Fruit fly (Drosophila melanogaster): ENCODE data around the gene ND-15.

ND-15 gene

dm6 chr2L:72752-73435, 41.6 kb upstream of the ND-15 start (continued):
- TF ChIP-seq sqz (GFP tag; optimal IDR thresholded peaks at IDR 0.05): no peak
- no peak for TF ChIP-seq CG2129 (GFP tag; IDR thresholded peaks at IDR 0.05; ENCODE audit: partially characterized antibody)
- TF ChIP-seq CG10274 (GFP tag; optimal IDR thresholded peaks at IDR 0.05): no peak
- TF ChIP-seq chif (GFP tag; optimal IDR thresholded peaks at IDR 0.05): peak in 1 of 2 experiments; percentile 41
- peak; percentile 83 for TF ChIP-seq Dbx (GFP tag; IDR thresholded peaks at IDR 0.05)
- peak; percentile 42 for TF ChIP-seq bab2 (GFP tag; optimal IDR thresholded peaks at IDR 0.05)
- TF ChIP-seq Abd-B (GFP tag; optimal IDR thresholded peaks at IDR 0.05): no peak
- TF ChIP-seq CG11247 (GFP tag; IDR thresholded peaks at IDR 0.05): peak; percentile 76
- peak; percentile 24 for TF ChIP-seq Asciz (GFP tag; optimal IDR thresholded peaks at IDR 0.05)
- TF ChIP-seq stwl (tag; optimal IDR thresholded peaks at IDR 0.05): peak; percentile 2
- TF ChIP-seq row (GFP tag; IDR thresholded peaks at IDR 0.05): no peak; the same call in 2 of the 3 replicates
- peak; percentile 67 for TF ChIP-seq CG12769 (tag; optimal IDR thresholded peaks at IDR 0.05)
- no peak for TF ChIP-seq ac (GFP tag; optimal IDR thresholded peaks at IDR 0.05)
- no peak for TF ChIP-seq corto (GFP tag; optimal IDR thresholded peaks at IDR 0.05)
- TF ChIP-seq CG7271 (tag; optimal IDR thresholded peaks at IDR 0.05): no peak
- peak; percentile 90; the same call in 3 of the 4 replicates for TF ChIP-seq chinmo (GFP tag; IDR thresholded peaks at IDR 0.05; ENCODE audit: partially characterized antibody)
- no peak for TF ChIP-seq nom (GFP tag; optimal IDR thresholded peaks at IDR 0.05)
- no peak for TF ChIP-seq CG17385 (GFP tag; optimal IDR thresholded peaks at IDR 0.05)
- peak; percentile 95 for TF ChIP-seq CG12155 (GFP tag; optimal IDR thresholded peaks at IDR 0.05)
- TF ChIP-seq CG10979 (tag; optimal IDR thresholded peaks at IDR 0.05): no peak
- 0 out of 3 replicates have a peak, but pooled peaks have one; percentile 22 for TF ChIP-seq CG11560 (tag; IDR thresholded peaks at IDR 0.05)
- TF ChIP-seq CG17359 (tag; optimal IDR thresholded peaks at IDR 0.05): peak; percentile 36
- TF ChIP-seq crp (GFP tag; optimal IDR thresholded peaks at IDR 0.05): peak in 1 of 2 experiments; percentile 68
- peak; percentile 54 for TF ChIP-seq p53 (GFP tag; optimal IDR thresholded peaks at IDR 0.05)
- TF ChIP-seq ftz-f1 (GFP tag; optimal IDR thresholded peaks at IDR 0.05): no peak
- no peak for TF ChIP-seq CG18011 (GFP tag; optimal IDR thresholded peaks at IDR 0.05)
- TF ChIP-seq CG3065 (GFP tag; optimal IDR thresholded peaks at IDR 0.05): no peak
- no peak for TF ChIP-seq emc (GFP tag; optimal IDR thresholded peaks at IDR 0.05)
- TF ChIP-seq CG10267 (tag; optimal IDR thresholded peaks at IDR 0.05): no peak
- TF ChIP-seq CG6813 (GFP tag; optimal IDR thresholded peaks at IDR 0.05): no peak
- peak; percentile 29 for TF ChIP-seq CG3163 (GFP tag; optimal IDR thresholded peaks at IDR 0.05)
- no peak for TF ChIP-seq CG1024 (GFP tag; IDR thresholded peaks at IDR 0.05)
- no peak for TF ChIP-seq Neu2 (GFP tag; optimal IDR thresholded peaks at IDR 0.05; ENCODE audit: borderline replicate concordance)
- peak; percentile 29; the same call in 1 of the 2 replicates for TF ChIP-seq chm (GFP tag; IDR thresholded peaks at IDR 0.05)
- no peak for TF ChIP-seq Gug (GFP tag; IDR thresholded peaks at IDR 0.05)
- TF ChIP-seq CG11456 (GFP tag; IDR thresholded peaks at IDR 0.05): no peak; the same call in 1 of the 3 replicates
- TF ChIP-seq BtbVII (GFP tag; optimal IDR thresholded peaks at IDR 0.05): peak; percentile 4
- TF ChIP-seq CG7357 (GFP tag; IDR thresholded peaks at IDR 0.05): no peak
- no peak for TF ChIP-seq vfl (GFP tag; optimal IDR thresholded peaks at IDR 0.05)
- TF ChIP-seq tap (tag; optimal IDR thresholded peaks at IDR 0.05): no peak
- no peak for TF ChIP-seq h (optimal IDR thresholded peaks at IDR 0.05)
- TF ChIP-seq z (GFP tag; IDR thresholded peaks at IDR 0.05): no peak
- no peak for TF ChIP-seq CG14710 (tag; optimal IDR thresholded peaks at IDR 0.05)
- no peak for TF ChIP-seq CG3726 (GFP tag; IDR thresholded peaks at IDR 0.05)
- peak; percentile 65; the same call in 2 of the 3 replicates for TF ChIP-seq Opbp (GFP tag; IDR thresholded peaks at IDR 0.05; ENCODE audit: partially characterized antibody)
- no peak for TF ChIP-seq CG8765 (GFP tag; IDR thresholded peaks at IDR 0.05)
- no peak for TF ChIP-seq Dfd (GFP tag; optimal IDR thresholded peaks at IDR 0.05)
- TF ChIP-seq nerfin-1 (tag; optimal IDR thresholded peaks at IDR 0.05): no peak
- TF ChIP-seq CG9215 (GFP tag; IDR thresholded peaks at IDR 0.05): no peak
